Fruit fly (Drosophila melanogaster) whole organism, pupa: ENCODE results near the gene Ets97D.
A peak's percentile ranks its signal among the peaks of the same experiment; 100 is the strongest.

Experiments used
- CG10348 ChIP-seq: fragments of 200-800 bp; sonication (Bioruptor generic); IDR thresholded peaks from 2 replicates; pipeline ENCODE4 v1.3.6; 2022; ENCODE audit warnings: missing biosample characterization, missing genetic modification characterization
- CG12605 ChIP-seq: fragments of 200-800 bp; sonication (Bioruptor generic); IDR thresholded peaks from 2 replicates; pipeline ENCODE4 v1.3.6; 2022; ENCODE audit warnings: missing biosample characterization, missing genetic modification characterization
- CG13204 ChIP-seq: fragments of 200-800 bp; sonication (Bioruptor generic); optimal IDR thresholded peaks from 2 replicates; lab custom pipeline; 2018; ENCODE audit warnings: missing biosample characterization, mild to moderate bottlenecking, missing genetic modification characterization, moderate library complexity
- CG14655 ChIP-seq: fragments of 200-800 bp; sonication (Bioruptor generic); optimal IDR thresholded peaks from 3 replicates; lab custom pipeline; 2017; ENCODE audit warnings: mild to moderate bottlenecking, missing biosample characterization, missing genetic modification reagents, missing genetic modification characterization
- CG15710 ChIP-seq: fragments of 200-800 bp; sonication (Bioruptor generic); optimal IDR thresholded peaks from 2 replicates; lab custom pipeline; 2018; ENCODE audit warnings: missing biosample characterization, mild to moderate bottlenecking, missing genetic modification characterization, moderate library complexity
- CG17806 ChIP-seq: fragments of 200-800 bp; sonication (Bioruptor generic); optimal IDR thresholded peaks from 2 replicates; lab custom pipeline; 2018; ENCODE audit warnings: missing biosample characterization, mild to moderate bottlenecking, missing genetic modification characterization, moderate library complexity
- CG32121 ChIP-seq: fragments of 200-800 bp; sonication (Bioruptor generic); IDR thresholded peaks from 2 replicates; pipeline ENCODE4 v1.3.6; 2022; ENCODE audit warnings: missing biosample characterization, missing genetic modification characterization
- CG34367 ChIP-seq: fragments of 200-800 bp; sonication (Bioruptor generic); optimal IDR thresholded peaks from 2 replicates; lab custom pipeline; 2018; ENCODE audit warnings: missing biosample characterization, mild to moderate bottlenecking, missing genetic modification characterization
- CG4496 ChIP-seq: fragments of 200-800 bp; sonication (Bioruptor generic); IDR thresholded peaks from 3 replicates; pipeline ENCODE4 v1.3.6; 2022; ENCODE audit warnings: missing biosample characterization, missing genetic modification characterization
- CG8159 ChIP-seq: fragments of 200-800 bp; sonication (Bioruptor generic); optimal IDR thresholded peaks from 3 replicates; lab custom pipeline; 2018; ENCODE audit warnings: missing biosample characterization, mild to moderate bottlenecking, missing genetic modification characterization, moderate library complexity
- CG8301 ChIP-seq: fragments of 200-800 bp; sonication (Bioruptor generic); optimal IDR thresholded peaks from 2 replicates; lab custom pipeline; 2018; ENCODE audit warnings: missing biosample characterization, mild to moderate bottlenecking, missing genetic modification characterization
- CG9948 ChIP-seq: fragments of 200-800 bp; sonication (Bioruptor generic); optimal IDR thresholded peaks from 2 replicates; lab custom pipeline; 2018; ENCODE audit warnings: missing biosample characterization, mild to moderate bottlenecking, missing genetic modification characterization, moderate library complexity
- D1 ChIP-seq: fragments of 200-800 bp; sonication (Bioruptor generic); optimal IDR thresholded peaks from 2 replicates; lab custom pipeline; 2018; ENCODE audit warnings: missing biosample characterization, mild to moderate bottlenecking, missing genetic modification characterization, moderate library complexity
- EcR ChIP-seq: fragments of 200-800 bp; sonication (Bioruptor generic); optimal IDR thresholded peaks from 3 replicates; lab custom pipeline; 2019; ENCODE audit warnings: missing biosample characterization, missing genetic modification characterization, mild to moderate bottlenecking, moderate library complexity, missing genetic modification reagents
- Ets98B ChIP-seq: fragments of 200-800 bp; sonication (Bioruptor generic); IDR thresholded peaks from 2 replicates; pipeline ENCODE4 v1.3.6; 2022; ENCODE audit warnings: missing biosample characterization, missing genetic modification characterization
- Pif1A ChIP-seq: fragments of 200-800 bp; sonication (Bioruptor generic); optimal IDR thresholded peaks from 3 replicates; lab custom pipeline; 2016; ENCODE audit warnings: missing biosample characterization, missing genetic modification characterization
- Pif1B ChIP-seq: fragments of 200-800 bp; sonication (Bioruptor generic); optimal IDR thresholded peaks from 3 replicates; lab custom pipeline; 2016; ENCODE audit warnings: missing biosample characterization, missing genetic modification characterization
- Snoo ChIP-seq: fragments of 200-800 bp; sonication (Bioruptor generic); optimal IDR thresholded peaks from 3 replicates; lab custom pipeline; 2017; ENCODE audit warnings: missing biosample characterization, mild to moderate bottlenecking, missing genetic modification characterization, inconsistent platforms
- fd96Ca ChIP-seq: fragments of 200-800 bp; sonication (Bioruptor generic); IDR thresholded peaks from 3 replicates; pipeline ENCODE4 v1.3.6; 2022; ENCODE audit warnings: missing biosample characterization, missing genetic modification characterization
- gl ChIP-seq: fragments of 200-800 bp; sonication (Bioruptor generic); optimal IDR thresholded peaks from 2 replicates; lab custom pipeline; 2018; ENCODE audit warnings: missing biosample characterization, mild to moderate bottlenecking, missing genetic modification characterization
- rn ChIP-seq: fragments of 200-800 bp; sonication (Bioruptor generic); IDR thresholded peaks from 2 replicates; pipeline ENCODE4 v1.3.6; 2022; ENCODE audit warnings: missing biosample characterization, missing genetic modification characterization

Ets97D gene

dm6 chr3R:26937423-26937822, 24.7 kb upstream of the Ets97D start:
- TF ChIP-seq CG8301 (tag; lab: Kevin White, UChicago) (peak; percentile 65), Pif1A (GFP tag; lab: Kevin White, UChicago) (peak; percentile 47), Snoo (tag; lab: Kevin White, UChicago) (peak; percentile 33), CG14655 (GFP tag; lab: Kevin White, UChicago) (peak; percentile 76), gl (tag; lab: Kevin White, UChicago) (no peak), Ets98B (no peak), CG4496 (GFP tag; lab: Robert Waterston, UW) (peak; percentile 21; the same call in 1 of the 3 replicates), CG8159 (tag; lab: Kevin White, UChicago) (peak; percentile 46), CG9948 (tag; lab: Kevin White, UChicago) (peak; percentile 37), CG12605 (GFP tag; lab: Robert Waterston, UW) (no peak), CG13204 (no peak), CG15710 (tag; lab: Kevin White, UChicago) (peak; percentile 7)

DNA sequence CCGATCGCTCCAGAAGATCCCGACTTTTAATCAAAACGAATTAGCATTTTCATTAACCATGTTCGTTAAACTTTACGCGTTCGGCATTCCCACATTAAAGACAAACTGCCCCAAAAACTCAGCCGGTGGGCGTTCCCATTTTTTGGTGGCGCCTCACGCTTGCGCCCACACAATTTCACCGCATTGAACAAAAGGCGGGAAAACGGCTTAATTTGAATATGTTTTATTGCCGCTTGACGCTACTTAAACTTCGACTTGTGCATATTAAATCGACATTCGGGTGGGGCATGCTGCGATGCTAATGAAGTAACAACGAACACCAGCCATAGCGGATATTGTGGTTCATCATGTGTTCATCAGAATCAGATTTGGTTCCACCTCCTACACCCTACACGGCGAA, 23.8 kb upstream of the Ets97D start:
- TF ChIP-seq CG17806 (no peak), D1 (no peak), CG10348 (GFP tag; lab: Robert Waterston, UW) (no peak), EcR (GFP tag; lab: Kevin White, UChicago) (no peak), CG32121 (GFP tag; lab: Robert Waterston, UW) (no peak), gl (tag; lab: Kevin White, UChicago) (no peak), CG9948 (tag; lab: Kevin White, UChicago) (no peak), CG8159 (tag; lab: Kevin White, UChicago) (no peak), Snoo (tag; lab: Kevin White, UChicago) (no peak), CG15710 (tag; lab: Kevin White, UChicago) (no peak), CG4496 (GFP tag; lab: Robert Waterston, UW) (no peak), CG12605 (GFP tag; lab: Robert Waterston, UW) (no peak), CG34367 (tag; lab: Kevin White, UChicago) (no peak), CG8301 (tag; lab: Kevin White, UChicago) (no peak), CG14655 (GFP tag; lab: Kevin White, UChicago) (no peak), Pif1A (GFP tag; lab: Kevin White, UChicago) (no peak), Pif1B (no peak)
- TF ChIP-seq, all 21 proteins: peak for 0

DNA sequence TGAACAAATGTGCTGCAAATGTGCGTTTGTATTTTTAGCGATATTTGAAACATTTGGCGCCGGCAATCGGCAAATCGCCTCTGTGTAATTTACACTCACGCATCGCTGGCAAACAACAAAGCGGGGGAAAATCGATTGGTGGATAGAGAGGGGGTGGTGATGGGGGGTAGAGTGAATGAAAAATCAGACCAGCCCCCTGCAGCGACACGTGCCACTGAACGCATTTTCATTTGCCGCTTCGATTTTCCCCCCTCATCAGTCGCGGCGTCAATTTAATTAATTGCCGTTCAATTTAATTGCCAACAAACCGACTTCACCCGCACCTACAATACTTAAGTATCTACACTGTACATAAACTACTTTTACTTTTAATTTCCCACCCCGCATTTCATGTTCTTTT, 22.7 kb upstream of the Ets97D start:
- TF ChIP-seq CG15710 (tag; lab: Kevin White, UChicago) (no peak), Pif1B (no peak), CG12605 (GFP tag; lab: Robert Waterston, UW) (no peak), CG32121 (GFP tag; lab: Robert Waterston, UW) (0 out of 2 replicates have a peak, but pooled peaks have one; percentile 37), CG8301 (tag; lab: Kevin White, UChicago) (no peak), gl (tag; lab: Kevin White, UChicago) (no peak)

- TF ChIP-seq CG34367 (tag; lab: Kevin White, UChicago): no peak
- no peak for TF ChIP-seq Pif1B
- TF ChIP-seq CG8159 (tag; lab: Kevin White, UChicago): no peak
- no peak for TF ChIP-seq CG14655 (GFP tag; lab: Kevin White, UChicago)
- no peak for TF ChIP-seq CG32121 (GFP tag; lab: Robert Waterston, UW)
- TF ChIP-seq D1: no peak
- no peak for TF ChIP-seq CG10348 (GFP tag; lab: Robert Waterston, UW)
- TF ChIP-seq Ets98B: no peak
- TF ChIP-seq CG9948 (tag; lab: Kevin White, UChicago): no peak
- TF ChIP-seq EcR (GFP tag; lab: Kevin White, UChicago): no peak
- no peak for TF ChIP-seq CG13204
- no peak for TF ChIP-seq CG4496 (GFP tag; lab: Robert Waterston, UW)
- TF ChIP-seq Pif1A (GFP tag; lab: Kevin White, UChicago): no peak
- TF ChIP-seq CG15710 (tag; lab: Kevin White, UChicago): no peak
- TF ChIP-seq fd96Ca (GFP tag; lab: Robert Waterston, UW): no peak
- no peak for TF ChIP-seq CG17806
- TF ChIP-seq gl (tag; lab: Kevin White, UChicago): no peak
- no peak for TF ChIP-seq Snoo (tag; lab: Kevin White, UChicago)
These were observed 21.8 kb upstream of the Ets97D start for dm6 chr3R:26934523-26934922.

dm6 chr3R:26933885-26934284, 21.2 kb upstream of the Ets97D start:
- TF ChIP-seq rn (GFP tag; lab: Robert Waterston, UW) (no peak), CG34367 (tag; lab: Kevin White, UChicago) (no peak), CG32121 (GFP tag; lab: Robert Waterston, UW) (no peak), EcR (GFP tag; lab: Kevin White, UChicago) (no peak), Pif1B (no peak), Snoo (tag; lab: Kevin White, UChicago) (no peak), gl (tag; lab: Kevin White, UChicago) (no peak), CG10348 (GFP tag; lab: Robert Waterston, UW) (no peak), fd96Ca (GFP tag; lab: Robert Waterston, UW) (no peak), CG15710 (tag; lab: Kevin White, UChicago) (no peak), Pif1A (GFP tag; lab: Kevin White, UChicago) (no peak), CG4496 (GFP tag; lab: Robert Waterston, UW) (no peak), CG17806 (no peak), CG8159 (tag; lab: Kevin White, UChicago) (no peak), CG8301 (tag; lab: Kevin White, UChicago) (no peak), Ets98B (no peak), CG12605 (GFP tag; lab: Robert Waterston, UW) (no peak), CG9948 (tag; lab: Kevin White, UChicago) (no peak), D1 (no peak)

DNA sequence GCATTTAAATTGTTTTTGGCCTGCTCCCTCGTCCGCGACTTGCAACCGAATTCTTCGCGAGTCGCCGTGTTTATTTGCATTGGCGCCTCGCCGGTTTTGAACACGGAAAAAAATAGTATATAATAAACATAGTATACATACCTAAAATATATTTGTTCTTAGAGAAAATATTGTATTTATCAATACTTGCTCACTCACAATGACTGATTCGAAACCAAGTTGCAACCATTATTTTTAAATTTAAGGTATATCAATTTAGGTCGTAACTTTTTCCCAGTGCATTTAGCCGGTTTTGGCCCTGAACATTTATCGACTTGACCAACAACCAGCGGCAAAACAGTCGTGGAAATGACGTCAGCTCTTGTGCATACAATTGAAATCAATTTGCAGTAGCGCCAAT, 15.7 kb upstream of the Ets97D start:
- TF ChIP-seq CG17806 (peak; percentile 78), rn (GFP tag; lab: Robert Waterston, UW) (peak; percentile 80), fd96Ca (GFP tag; lab: Robert Waterston, UW) (peak; percentile 85), gl (tag; lab: Kevin White, UChicago) (peak; percentile 76), CG34367 (tag; lab: Kevin White, UChicago) (peak; percentile 86), CG8301 (tag; lab: Kevin White, UChicago) (peak; percentile 84), Ets98B (peak; percentile 88), CG4496 (GFP tag; lab: Robert Waterston, UW) (peak; percentile 95), CG12605 (GFP tag; lab: Robert Waterston, UW) (peak; percentile 92), CG14655 (GFP tag; lab: Kevin White, UChicago) (peak; percentile 90), CG32121 (GFP tag; lab: Robert Waterston, UW) (peak; percentile 92), CG15710 (tag; lab: Kevin White, UChicago) (peak; percentile 90), EcR (GFP tag; lab: Kevin White, UChicago) (no peak), Pif1B (peak; percentile 95), CG8159 (tag; lab: Kevin White, UChicago) (peak; percentile 86), CG10348 (GFP tag; lab: Robert Waterston, UW) (peak; percentile 67), D1 (peak; percentile 12), CG9948 (tag; lab: Kevin White, UChicago) (peak; percentile 83), CG13204 (peak; percentile 79), Pif1A (GFP tag; lab: Kevin White, UChicago) (peak; percentile 86), Snoo (tag; lab: Kevin White, UChicago) (peak; percentile 89)
